Fruit fly (Drosophila melanogaster): ENCODE results near the gene CG31643.

Gene CG31643

dm6 chr2L:6082936-6083627, 45.2 kb downstream of the CG31643 start:
- TF ChIP-seq CG17801 (GFP tag; optimal IDR thresholded peaks at IDR 0.05; ENCODE audit: partially characterized antibody), result peak; percentile 28

dm6 chr2L:6084694-6085093, 46.8 kb downstream of the CG31643 start:
- no peak for TF ChIP-seq CG17801 (GFP tag; optimal IDR thresholded peaks at IDR 0.05; ENCODE audit: partially characterized antibody)

dm6 chr2L:6085733-6086317, 47.9 kb downstream of the CG31643 start:
- TF ChIP-seq CG17801 (GFP tag; optimal IDR thresholded peaks at IDR 0.05; ENCODE audit: partially characterized antibody), result no peak

dm6 chr2L:6086771-6087170, 48.9 kb downstream of the CG31643 start:
- TF ChIP-seq CG17801 (GFP tag; optimal IDR thresholded peaks at IDR 0.05; ENCODE audit: partially characterized antibody), result no peak

- TF ChIP-seq CG17801 (GFP tag; optimal IDR thresholded peaks at IDR 0.05; ENCODE audit: partially characterized antibody), result no peak
These were observed 49.8 kb downstream of the CG31643 start for dm6 chr2L:6087685-6088084.

dm6 chr2L:6088371-6089365, 50.8 kb downstream of the CG31643 start:
- peak; percentile 75 for TF ChIP-seq CG17801 (GFP tag; optimal IDR thresholded peaks at IDR 0.05; ENCODE audit: partially characterized antibody)

- TF ChIP-seq CG17801 (GFP tag; optimal IDR thresholded peaks at IDR 0.05; ENCODE audit: partially characterized antibody), result no peak
These were observed 51.8 kb downstream of the CG31643 start for dm6 chr2L:6089604-6090198.

- TF ChIP-seq CG17801 (GFP tag; optimal IDR thresholded peaks at IDR 0.05; ENCODE audit: partially characterized antibody), result no peak
These were observed 52.4 kb downstream of the CG31643 start for dm6 chr2L:6090365-6090764.

Data from ovary, adult (tissue).